Worm (Caenorhabditis elegans) whole organism, young adult: ENCODE results near the gene M163.11.
A peak's percentile ranks its signal among the peaks of the same experiment; 100 is the strongest.

ENCODE experiments used
- B0019.2 ChIP-seq: fragments of 200-800 bp; sonication (Bioruptor generic); conservative IDR thresholded peaks from 2 replicates; pipeline ENCODE4 v1.3.6; 2022; ENCODE audit warnings: missing genetic modification reagents, missing genetic modification characterization, missing compliant biosample characterization
- F23B12.7 ChIP-seq: sonication (generic microtip); optimal IDR thresholded peaks from 2 replicates; lab custom pipeline; 2017; ENCODE audit warnings: missing genetic modification characterization, mild to moderate bottlenecking, missing compliant biosample characterization, antibody characterized with exemption, moderate library complexity; ENCODE audit not compliant: insufficient read depth
- F55B11.4 ChIP-seq: sonication (generic microtip); optimal IDR thresholded peaks from 2 replicates; lab custom pipeline; 2016; ENCODE audit warnings: missing compliant biosample characterization, missing genetic modification characterization, borderline replicate concordance; ENCODE audit not compliant: insufficient read depth
- F57C9.4 ChIP-seq: sonication (generic microtip); optimal IDR thresholded peaks from 2 replicates; lab custom pipeline; 2017; ENCODE audit warnings: mild to moderate bottlenecking, missing genetic modification characterization, missing compliant biosample characterization
- K12H6.12 ChIP-seq: fragments of 200-800 bp; sonication (Bioruptor generic); optimal IDR thresholded peaks from 2 replicates; lab custom pipeline; 2018; ENCODE audit warnings: mild to moderate bottlenecking, missing genetic modification characterization, missing compliant biosample characterization
- T07F8.4 ChIP-seq: sonication (generic microtip); optimal IDR thresholded peaks from 2 replicates; lab custom pipeline; 2016; ENCODE audit warnings: mild to moderate bottlenecking, missing genetic modification characterization, moderate library complexity, missing compliant biosample characterization
- T26A5.8 ChIP-seq: sonication (generic microtip); optimal IDR thresholded peaks from 2 replicates; lab custom pipeline; 2016; ENCODE audit warnings: missing genetic modification characterization, missing compliant biosample characterization
- Y53F4B.3 ChIP-seq: fragments of 200-800 bp; sonication (Bioruptor generic); IDR thresholded peaks from 2 replicates; pipeline ENCODE4 v1.3.6; 2022; ENCODE audit warnings: missing genetic modification reagents, missing genetic modification characterization, missing compliant biosample characterization
- Y53G8AR.9 ChIP-seq: fragments of 200-800 bp; sonication (Bioruptor generic); conservative IDR thresholded peaks from 2 replicates; pipeline ENCODE4 v1.3.6; 2022; ENCODE audit warnings: missing genetic modification reagents, missing genetic modification characterization, missing compliant biosample characterization
- Y95B8A.8 ChIP-seq: fragments of 200-800 bp; sonication (Bioruptor generic); IDR thresholded peaks from 2 replicates; pipeline ENCODE4 v1.3.6; 2022; ENCODE audit warnings: missing genetic modification reagents, missing genetic modification characterization, missing compliant biosample characterization
- ama-1 ChIP-seq, 3 experiments: fragments of 150-350 bp in 1 of 3; sonication (generic microtip) in 2 of 3; optimal IDR thresholded peaks; 2 replicates each; lab custom pipeline; 2014 to 2018; ENCODE audit warnings: missing biosample characterization in 2 of 3, missing genetic modification characterization in 2 of 3, missing genetic modification reagents in 2 of 3
- aptf-2 ChIP-seq: fragments of 200-800 bp; sonication (Bioruptor generic); conservative IDR thresholded peaks from 2 replicates; pipeline ENCODE4 v1.3.6; 2022; ENCODE audit warnings: missing genetic modification reagents, missing genetic modification characterization, missing compliant biosample characterization
- aptf-3 ChIP-seq: fragments of 200-800 bp; sonication (Bioruptor generic); IDR thresholded peaks from 2 replicates; pipeline ENCODE4 v1.3.6; 2022; ENCODE audit warnings: missing genetic modification characterization, missing compliant biosample characterization
- atf-7 ChIP-seq: sonication (generic microtip); optimal IDR thresholded peaks from 2 replicates; lab custom pipeline; 2017; ENCODE audit warnings: mild to moderate bottlenecking, missing genetic modification characterization, missing compliant biosample characterization
- athp-1 ChIP-seq: sonication (generic microtip); optimal IDR thresholded peaks from 2 replicates; lab custom pipeline; 2017; ENCODE audit warnings: mild to moderate bottlenecking, missing genetic modification characterization, missing compliant biosample characterization
- attf-3 ChIP-seq: fragments of 200-800 bp; sonication (Bioruptor generic); conservative IDR thresholded peaks from 2 replicates; pipeline ENCODE4 v1.3.6; 2022; ENCODE audit warnings: missing genetic modification reagents, missing genetic modification characterization, missing compliant biosample characterization
- attf-6 ChIP-seq: fragments of 200-800 bp; sonication (Bioruptor generic); IDR thresholded peaks from 2 replicates; pipeline ENCODE4 v1.3.6; 2022; ENCODE audit warnings: missing genetic modification reagents, missing genetic modification characterization, missing compliant biosample characterization
- cebp-1 ChIP-seq, 2 experiments: fragments of 200-800 bp in 1 of 2; sonication (Bioruptor generic) in 1 of 2; sonication (generic microtip) in 1 of 2; IDR thresholded peaks in 1 of 2; optimal IDR thresholded peaks in 1 of 2; 2 replicates each; pipeline versions ENCODE4 v1.3.6 to Lab custom; 2017 to 2022; ENCODE audit warnings: missing compliant biosample characterization in 2 of 2, missing genetic modification characterization in 2 of 2, mild to moderate bottlenecking in 1 of 2, missing genetic modification reagents in 1 of 2, moderate library complexity in 1 of 2
- ceh-100 ChIP-seq: fragments of 200-800 bp; sonication (Bioruptor generic); IDR thresholded peaks from 2 replicates; pipeline ENCODE4 v1.3.6; 2022; ENCODE audit warnings: missing genetic modification reagents, missing genetic modification characterization, missing compliant biosample characterization
- ceh-40 ChIP-seq: fragments of 200-800 bp; sonication (Bioruptor generic); IDR thresholded peaks from 2 replicates; pipeline ENCODE4 v1.3.6; 2022; ENCODE audit warnings: missing genetic modification characterization, missing compliant biosample characterization
- ceh-79 ChIP-seq: sonication (generic microtip); optimal IDR thresholded peaks from 2 replicates; lab custom pipeline; 2017; ENCODE audit warnings: mild to moderate bottlenecking, missing genetic modification characterization, missing compliant biosample characterization
- ceh-91 ChIP-seq: fragments of 200-800 bp; sonication (Bioruptor generic); IDR thresholded peaks from 2 replicates; pipeline ENCODE4 v1.3.6; 2022; ENCODE audit warnings: missing genetic modification reagents, missing genetic modification characterization, missing compliant biosample characterization
- dox-1 ChIP-seq: fragments of 200-800 bp; sonication (Bioruptor generic); IDR thresholded peaks from 2 replicates; pipeline ENCODE4 v1.3.6; 2022; ENCODE audit warnings: missing genetic modification reagents, missing genetic modification characterization, missing compliant biosample characterization
- ets-4 ChIP-seq: fragments of 200-800 bp; sonication (Bioruptor generic); optimal IDR thresholded peaks from 2 replicates; lab custom pipeline; 2018; ENCODE audit warnings: mild to moderate bottlenecking, missing genetic modification characterization, missing compliant biosample characterization
- gei-17 ChIP-seq: fragments of 200-800 bp; sonication (Bioruptor generic); optimal IDR thresholded peaks from 2 replicates; lab custom pipeline; 2018; ENCODE audit warnings: mild to moderate bottlenecking, missing genetic modification characterization, missing compliant biosample characterization
- him-1 ChIP-seq: sonication (generic microtip); optimal IDR thresholded peaks from 2 replicates; lab custom pipeline; 2016; ENCODE audit warnings: missing genotype, missing genetic modification reagents, missing genetic modification characterization, missing compliant biosample characterization
- hlh-12 ChIP-seq: sonication (generic microtip); optimal IDR thresholded peaks from 2 replicates; lab custom pipeline; 2016; ENCODE audit warnings: missing genetic modification characterization, missing compliant biosample characterization
- lag-1 ChIP-seq: fragments of 200-800 bp; sonication (Bioruptor generic); IDR thresholded peaks from 2 replicates; pipeline ENCODE4 v1.3.6; 2022; ENCODE audit warnings: missing genetic modification reagents, missing genetic modification characterization, missing compliant biosample characterization
- let-607 ChIP-seq, 2 experiments: fragments of 200-800 bp in 1 of 2; sonication (Bioruptor generic) in 1 of 2; sonication (generic microtip) in 1 of 2; optimal IDR thresholded peaks; 2 replicates each; lab custom pipeline; 2016 to 2018; ENCODE audit warnings: mild to moderate bottlenecking in 2 of 2, missing compliant biosample characterization in 2 of 2, missing genetic modification characterization in 2 of 2, moderate library complexity in 2 of 2, missing genotype in 1 of 2
- lin-26 ChIP-seq: fragments of 200-800 bp; sonication (Bioruptor generic); IDR thresholded peaks from 2 replicates; pipeline ENCODE4 v1.3.6; 2022; ENCODE audit warnings: missing genetic modification reagents, missing genetic modification characterization, missing compliant biosample characterization
- lin-40 ChIP-seq: sonication (generic microtip); optimal IDR thresholded peaks from 2 replicates; lab custom pipeline; 2016; ENCODE audit warnings: missing genetic modification characterization, mild to moderate bottlenecking, missing compliant biosample characterization, missing genotype, missing genetic modification reagents
- lin-54 ChIP-seq: fragments of 200-800 bp; sonication (Bioruptor generic); optimal IDR thresholded peaks from 2 replicates; lab custom pipeline; 2018; ENCODE audit warnings: mild to moderate bottlenecking, missing genetic modification characterization, missing compliant biosample characterization
- lsy-27 ChIP-seq: sonication (generic microtip); optimal IDR thresholded peaks from 2 replicates; lab custom pipeline; 2017; ENCODE audit warnings: missing genetic modification characterization, mild to moderate bottlenecking, missing compliant biosample characterization, antibody characterized with exemption, missing genotype, borderline replicate concordance; ENCODE audit not compliant: insufficient read depth
- madf-6 ChIP-seq: fragments of 200-800 bp; sonication (Bioruptor generic); IDR thresholded peaks from 2 replicates; pipeline ENCODE4 v1.3.6; 2022; ENCODE audit warnings: missing genetic modification reagents, missing genetic modification characterization, missing compliant biosample characterization
- mel-28 ChIP-seq: sonication (generic microtip); optimal IDR thresholded peaks from 2 replicates; lab custom pipeline; 2016; ENCODE audit warnings: borderline replicate concordance, mild to moderate bottlenecking, missing genetic modification characterization, missing compliant biosample characterization
- mes-4 ChIP-seq: sonication (generic microtip); optimal IDR thresholded peaks from 2 replicates; lab custom pipeline; 2016; ENCODE audit warnings: missing genotype, missing genetic modification characterization, missing compliant biosample characterization
- nhr-27 ChIP-seq: fragments of 200-800 bp; sonication (Bioruptor generic); optimal IDR thresholded peaks from 2 replicates; lab custom pipeline; 2018; ENCODE audit warnings: mild to moderate bottlenecking, missing genetic modification characterization, moderate library complexity, missing compliant biosample characterization
- repo-1 ChIP-seq: sonication (generic microtip); optimal IDR thresholded peaks from 2 replicates; lab custom pipeline; 2017; ENCODE audit warnings: mild to moderate bottlenecking, missing genetic modification characterization, missing compliant biosample characterization
- rpc-1 ChIP-seq, 2 experiments: fragments of 150-350 bp in 1 of 2; sonication (generic microtip) in 1 of 2; optimal IDR thresholded peaks; 2 replicates each; lab custom pipeline; 2014 to 2018; ENCODE audit warnings: missing biosample characterization in 1 of 2, missing genetic modification characterization in 1 of 2, missing genetic modification reagents in 1 of 2, missing genotype in 1 of 2
- snpc-4 ChIP-seq, 5 experiments: fragments of 150-350 bp in 1 of 5; sonication (generic microtip) in 4 of 5; optimal IDR thresholded peaks; 2 replicates each; lab custom pipeline; 2014 to 2018; ENCODE audit warnings: missing genetic modification characterization in 5 of 5, missing biosample characterization in 3 of 5, antibody characterized with exemption in 2 of 5, mild to moderate bottlenecking in 2 of 5, missing compliant biosample characterization in 2 of 5, missing genotype in 2 of 5, moderate library complexity in 2 of 5, missing genetic modification reagents in 1 of 5
- sptf-2 ChIP-seq: fragments of 200-800 bp; sonication (Bioruptor generic); optimal IDR thresholded peaks from 2 replicates; lab custom pipeline; 2018; ENCODE audit warnings: mild to moderate bottlenecking, missing genetic modification characterization, missing compliant biosample characterization
- unc-62 ChIP-seq: fragments of 150-350 bp; optimal IDR thresholded peaks from 2 replicates; lab custom pipeline; 2014; ENCODE audit warnings: missing biosample characterization, missing genetic modification reagents, missing genetic modification characterization
- zim-3 ChIP-seq: sonication (generic microtip); optimal IDR thresholded peaks from 2 replicates; lab custom pipeline; 2017; ENCODE audit warnings: mild to moderate bottlenecking, missing genetic modification characterization, moderate library complexity, missing compliant biosample characterization
- ztf-18 ChIP-seq: sonication (generic microtip); optimal IDR thresholded peaks from 2 replicates; lab custom pipeline; 2016; ENCODE audit warnings: missing genotype, mild to moderate bottlenecking, missing genetic modification characterization, missing compliant biosample characterization

M163.11 gene

DNA sequence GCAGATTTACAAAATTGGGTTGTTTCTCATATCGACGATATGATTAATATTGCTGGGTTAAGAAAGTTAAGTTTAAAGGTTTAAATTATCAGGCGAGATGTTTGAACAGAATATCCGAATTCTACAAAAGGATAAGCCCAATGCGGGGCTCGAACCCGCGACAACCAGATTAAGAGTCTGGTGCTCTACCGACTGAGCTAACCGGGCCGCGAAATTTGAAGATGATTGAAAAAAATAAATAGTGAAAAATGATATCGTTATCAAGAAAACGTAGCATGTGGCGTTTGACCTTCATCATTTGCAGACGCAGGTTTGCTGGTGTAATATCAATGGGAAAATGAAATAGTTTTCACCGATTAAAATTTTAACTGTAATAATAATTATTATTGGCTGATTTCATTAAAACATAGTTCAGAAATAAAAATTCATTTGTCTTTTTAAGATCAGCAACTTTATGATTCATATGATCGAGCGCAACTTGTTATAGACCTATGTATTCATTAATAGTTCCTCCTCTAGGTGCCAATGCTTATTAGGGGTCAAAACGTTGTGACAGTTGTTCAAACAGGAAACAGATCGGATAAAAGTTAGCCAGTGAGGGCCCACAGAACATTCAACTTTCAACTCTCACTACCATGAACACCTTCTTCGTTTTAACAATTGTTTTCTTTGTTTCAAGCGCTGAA is at the start of gene M163.11:
M163.11 (plus strand) TSS at position 636 of the 686 bp plus-strand sequence.
- TF ChIP-seq let-607 (tag; optimal IDR thresholded peaks at IDR 0.05; lab: Kevin White, UChicago) (peak; percentile 30 to 37), B0019.2 (GFP tag; lab: Robert Waterston, UW) (no peak), cebp-1 (GFP tag; IDR thresholded peaks at IDR 0.05; lab: Robert Waterston, UW) (0 out of 2 replicates have a peak, but pooled peaks have one; percentile 22), cebp-1 (tag; optimal IDR thresholded peaks at IDR 0.05; lab: Kevin White, UChicago) (peak; percentile 17), ceh-91 (GFP tag; lab: Robert Waterston, UW) (no peak), sptf-2 (GFP tag; lab: Kevin White, UChicago) (no peak), T26A5.8 (tag; lab: Kevin White, UChicago) (no peak), T07F8.4 (tag; lab: Kevin White, UChicago) (peak; percentile 58), ama-1 (optimal IDR thresholded peaks at IDR 0.05; lab: Kevin White, UChicago) (no peak), ama-1 (GFP tag; optimal IDR thresholded peaks at IDR 0.05; lab: Kevin White, UChicago) (peak; percentile 42 to 92), rpc-1 (optimal IDR thresholded peaks at IDR 0.05; lab: Kevin White, UChicago) (peak; percentile 85), rpc-1 (tag; optimal IDR thresholded peaks at IDR 0.05; lab: Kevin White, UChicago) (peak; percentile 92), attf-3 (GFP tag; lab: Robert Waterston, UW) (0 out of 2 replicates have a peak, but pooled peaks have one; percentile 17), dox-1 (GFP tag; lab: Robert Waterston, UW) (peak; percentile 75), unc-62 (GFP tag; lab: Kevin White, UChicago) (no peak), mel-28 (tag; lab: Kevin White, UChicago) (no peak), madf-6 (peak; percentile 44; the same call in 1 of the 2 replicates), gei-17 (GFP tag; lab: Kevin White, UChicago) (no peak), aptf-3 (GFP tag; lab: Robert Waterston, UW) (0 out of 2 replicates have a peak, but pooled peaks have one; percentile 55), F57C9.4 (tag; lab: Kevin White, UChicago) (no peak), ceh-40 (GFP tag; lab: Robert Waterston, UW) (peak; percentile 86), nhr-27 (tag; lab: Kevin White, UChicago) (peak; percentile 44), ceh-100 (GFP tag; lab: Robert Waterston, UW) (no peak), lag-1 (no peak), ets-4 (no peak), Y53G8AR.9 (GFP tag; lab: Robert Waterston, UW) (no peak), atf-7 (tag; lab: Kevin White, UChicago) (no peak), lin-26 (GFP tag; lab: Robert Waterston, UW) (peak; percentile 96), zim-3 (peak; percentile 57), aptf-2 (GFP tag; lab: Robert Waterston, UW) (no peak), him-1 (tag; lab: Kevin White, UChicago) (peak; percentile 14), snpc-4 (GFP tag; optimal IDR thresholded peaks at IDR 0.05; lab: Kevin White, UChicago) (peak; percentile 57), snpc-4 (tag; optimal IDR thresholded peaks at IDR 0.05; lab: Kevin White, UChicago) (peak; percentile 8 to 78 (median 44)), ceh-79 (tag; lab: Kevin White, UChicago) (no peak), attf-6 (GFP tag; lab: Robert Waterston, UW) (0 out of 2 replicates have a peak, but pooled peaks have one; percentile 25), athp-1 (peak; percentile 21), Y95B8A.8 (no peak), lin-54 (GFP tag; lab: Kevin White, UChicago) (peak; percentile 46), F55B11.4 (tag; lab: Kevin White, UChicago) (no peak), ztf-18 (tag; lab: Kevin White, UChicago) (peak; percentile 75), lin-40 (tag; lab: Kevin White, UChicago) (peak; percentile 11), lsy-27 (tag; lab: Kevin White, UChicago) (peak; percentile 56), repo-1 (tag; lab: Kevin White, UChicago) (peak; percentile 38), K12H6.12 (no peak), mes-4 (tag; lab: Kevin White, UChicago) (peak; percentile 61), hlh-12 (tag; lab: Kevin White, UChicago) (peak; percentile 44), F23B12.7 (tag; lab: Kevin White, UChicago) (peak; percentile 9), Y53F4B.3 (GFP tag; lab: Robert Waterston, UW) (no peak)
